Worm (Caenorhabditis elegans) whole organism, late embryonic: ENCODE results near the gene fbxo-11.2.

Experiments used
- elt-4 ChIP-seq: sonication (generic microtip); optimal IDR thresholded peaks from 2 replicates; lab custom pipeline; 2016; ENCODE audit warnings: missing genetic modification characterization, missing compliant biosample characterization
- pha-4 ChIP-seq: fragments of 150-350 bp; optimal IDR thresholded peaks from 2 replicates; lab custom pipeline; 2018; ENCODE audit warnings: missing biosample characterization, missing genetic modification reagents, missing genetic modification characterization
- unc-3 ChIP-seq, 2 experiments: fragments of 200-800 bp in 1 of 2; sonication (Bioruptor generic) in 1 of 2; sonication (generic microtip) in 1 of 2; conservative IDR thresholded peaks in 1 of 2; optimal IDR thresholded peaks in 1 of 2; 2 replicates each; pipeline versions ENCODE4 v1.3.6 to Lab custom; 2016 to 2022; ENCODE audit warnings: missing compliant biosample characterization in 2 of 2, missing genetic modification characterization in 2 of 2, missing genetic modification reagents in 1 of 2

DNA sequence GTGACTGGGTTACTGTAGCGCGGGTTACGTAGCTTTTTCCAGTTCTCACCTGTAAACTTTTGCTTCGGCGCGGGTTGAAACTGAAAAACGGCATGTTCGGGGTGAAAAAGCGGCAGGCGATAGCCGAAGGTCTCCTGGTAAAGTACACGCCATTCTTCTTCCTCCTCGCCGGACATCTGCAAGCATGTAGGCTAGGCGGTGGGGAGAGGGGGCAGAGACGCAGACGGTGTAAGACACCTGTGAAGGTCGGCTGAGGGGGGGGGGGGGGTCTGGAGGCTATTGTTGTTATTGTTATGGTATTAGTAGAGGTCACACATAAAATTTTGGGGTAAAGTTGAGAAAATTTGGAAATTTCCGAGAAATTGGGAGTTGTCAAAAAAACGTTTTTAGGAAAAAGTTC, at the start of gene fbxo-11.2:
- TF ChIP-seq elt-4 (tag; lab: Kevin White, UChicago): no peak
- TF ChIP-seq unc-3 (GFP tag; conservative IDR thresholded peaks at IDR 0.05; lab: Robert Waterston, UW): no peak
- TF ChIP-seq unc-3 (tag; optimal IDR thresholded peaks at IDR 0.05; lab: Kevin White, UChicago): no peak
- TF ChIP-seq pha-4 (tag; lab: Kevin White, UChicago): no peak
